Worm (Caenorhabditis elegans) whole organism, L1 larva: ENCODE data around the gene parg-2.

ENCODE experiments used
- elt-2 ChIP-seq: sonication (generic microtip); optimal IDR thresholded peaks from 2 replicates; lab custom pipeline; 2016; ENCODE audit warnings: missing genetic modification characterization, mild to moderate bottlenecking, inconsistent platforms, missing compliant biosample characterization, missing genetic modification reagents
- lin-14 ChIP-seq: fragments of 200-800 bp; sonication (Bioruptor generic); optimal IDR thresholded peaks from 2 replicates; lab custom pipeline; 2018; ENCODE audit warnings: mild to moderate bottlenecking, missing genetic modification characterization, moderate library complexity, missing compliant biosample characterization
- nhr-28 ChIP-seq: fragments of 150-350 bp; optimal IDR thresholded peaks from 2 replicates; lab custom pipeline; 2014; ENCODE audit warnings: missing biosample characterization, missing genetic modification characterization
- nhr-76 ChIP-seq: sonication (generic microtip); optimal IDR thresholded peaks from 2 replicates; lab custom pipeline; 2017; ENCODE audit warnings: missing biosample characterization, missing genetic modification characterization
- pag-3 ChIP-seq: sonication (generic microtip); optimal IDR thresholded peaks from 2 replicates; lab custom pipeline; 2017; ENCODE audit warnings: missing genetic modification characterization, mild to moderate bottlenecking, missing compliant biosample characterization, antibody characterized with exemption, borderline replicate concordance; ENCODE audit not compliant: insufficient read depth
- skn-1 ChIP-seq: fragments of 150-350 bp; optimal IDR thresholded peaks from 2 replicates; lab custom pipeline; 2014; ENCODE audit warnings: missing biosample characterization, missing genetic modification characterization
- sox-4 ChIP-seq: sonication (generic microtip); optimal IDR thresholded peaks from 2 replicates; lab custom pipeline; 2016; ENCODE audit warnings: missing genetic modification characterization, missing compliant biosample characterization

- TF ChIP-seq lin-14 (no peak), skn-1 (tag; lab: Kevin White, UChicago) (no peak), sox-4 (tag; lab: Kevin White, UChicago) (no peak), nhr-76 (tag; lab: Kevin White, UChicago) (no peak), elt-2 (tag; lab: Kevin White, UChicago) (no peak), nhr-28 (tag; lab: Kevin White, UChicago) (no peak), pag-3 (tag; lab: Kevin White, UChicago) (no peak)
These were observed 49.2 kb downstream of the parg-2 start for ce11 chrIV:8665778-8666177.
